Worm (Caenorhabditis elegans) whole organism, late embryonic: Measurements from ENCODE around the gene srd-58.

Experiments
- C08G9.2 ChIP-seq: sonication (generic microtip); optimal IDR thresholded peaks from 2 replicates; lab custom pipeline; 2016; ENCODE audit warnings: mild to moderate bottlenecking, missing genetic modification characterization, moderate library complexity, missing compliant biosample characterization
- K02D7.2 ChIP-seq: sonication (generic microtip); optimal IDR thresholded peaks from 2 replicates; lab custom pipeline; 2017; ENCODE audit warnings: mild to moderate bottlenecking, missing genetic modification characterization, missing compliant biosample characterization
- K09A11.1 ChIP-seq: sonication (generic microtip); optimal IDR thresholded peaks from 2 replicates; lab custom pipeline; 2017; ENCODE audit warnings: antibody characterized with exemption, mild to moderate bottlenecking, missing genetic modification characterization, missing compliant biosample characterization; ENCODE audit not compliant: insufficient read depth
- T23F11.4 ChIP-seq: fragments of 200-800 bp; sonication (Bioruptor generic); optimal IDR thresholded peaks from 2 replicates; lab custom pipeline; 2018; ENCODE audit warnings: mild to moderate bottlenecking, missing genetic modification characterization, missing compliant biosample characterization
- Y22D7AL.16 ChIP-seq: sonication (generic microtip); optimal IDR thresholded peaks from 2 replicates; lab custom pipeline; 2016; ENCODE audit warnings: missing genetic modification characterization, missing compliant biosample characterization
- ama-1 ChIP-seq: fragments of 150-350 bp; optimal IDR thresholded peaks from 2 replicates; lab custom pipeline; 2014
- ceh-14 ChIP-seq: sonication (generic microtip); optimal IDR thresholded peaks from 2 replicates; lab custom pipeline; 2016; ENCODE audit warnings: missing genotype, missing genetic modification characterization, missing compliant biosample characterization
- ceh-18 ChIP-seq: sonication (generic microtip); optimal IDR thresholded peaks from 2 replicates; lab custom pipeline; 2016; ENCODE audit warnings: missing genetic modification characterization, missing compliant biosample characterization
- ceh-19 ChIP-seq: fragments of 200-800 bp; sonication (Bioruptor generic); optimal IDR thresholded peaks from 2 replicates; lab custom pipeline; 2018; ENCODE audit warnings: mild to moderate bottlenecking, missing genetic modification characterization, missing compliant biosample characterization
- ceh-24 ChIP-seq: sonication (generic microtip); optimal IDR thresholded peaks from 2 replicates; lab custom pipeline; 2016; ENCODE audit warnings: mild to moderate bottlenecking, missing genetic modification characterization, missing compliant biosample characterization
- ceh-30 ChIP-seq: fragments of 150-350 bp; optimal IDR thresholded peaks from 2 replicates; lab custom pipeline; 2014; ENCODE audit warnings: missing biosample characterization, missing genetic modification characterization
- ceh-31 ChIP-seq: sonication (generic microtip); optimal IDR thresholded peaks from 2 replicates; lab custom pipeline; 2016; ENCODE audit warnings: missing genetic modification characterization, missing compliant biosample characterization
- ceh-34 ChIP-seq: sonication (generic microtip); optimal IDR thresholded peaks from 2 replicates; lab custom pipeline; 2016; ENCODE audit warnings: mild to moderate bottlenecking, missing genetic modification characterization, missing compliant biosample characterization
- ceh-45 ChIP-seq: fragments of 200-800 bp; sonication (Bioruptor generic); IDR thresholded peaks from 2 replicates; pipeline ENCODE4 v1.3.6; 2022; ENCODE audit warnings: missing genetic modification reagents, missing genetic modification characterization, missing compliant biosample characterization
- ceh-9 ChIP-seq: sonication (generic microtip); optimal IDR thresholded peaks from 2 replicates; lab custom pipeline; 2016; ENCODE audit warnings: mild to moderate bottlenecking, missing genetic modification characterization, inconsistent platforms, missing compliant biosample characterization
- che-1 ChIP-seq: sonication (generic microtip); optimal IDR thresholded peaks from 2 replicates; lab custom pipeline; 2016; ENCODE audit warnings: mild to moderate bottlenecking, missing genetic modification characterization, missing compliant biosample characterization
- dmd-4 ChIP-seq: sonication (generic microtip); optimal IDR thresholded peaks from 2 replicates; lab custom pipeline; 2016; ENCODE audit warnings: borderline replicate concordance, missing genetic modification characterization, missing compliant biosample characterization
- elt-2 ChIP-seq: sonication (generic microtip); optimal IDR thresholded peaks from 2 replicates; lab custom pipeline; 2016; ENCODE audit warnings: missing genetic modification reagents, missing genetic modification characterization, missing compliant biosample characterization
- ets-4 ChIP-seq: sonication (generic microtip); optimal IDR thresholded peaks from 2 replicates; lab custom pipeline; 2016; ENCODE audit warnings: missing genetic modification characterization, missing compliant biosample characterization
- fax-1 ChIP-seq: sonication (generic microtip); optimal IDR thresholded peaks from 2 replicates; lab custom pipeline; 2016; ENCODE audit warnings: missing genotype, missing genetic modification characterization, missing compliant biosample characterization
- fkh-10 ChIP-seq: fragments of 150-350 bp; optimal IDR thresholded peaks from 2 replicates; lab custom pipeline; 2014; ENCODE audit warnings: missing biosample characterization, missing genetic modification reagents, missing genetic modification characterization
- fkh-6 ChIP-seq: sonication (generic microtip); optimal IDR thresholded peaks from 2 replicates; lab custom pipeline; 2016; ENCODE audit warnings: missing genetic modification characterization, missing compliant biosample characterization
- gmeb-2 ChIP-seq: sonication (generic microtip); optimal IDR thresholded peaks from 2 replicates; lab custom pipeline; 2016; ENCODE audit warnings: missing genetic modification characterization, inconsistent platforms, missing compliant biosample characterization
- hlh-13 ChIP-seq: fragments of 200-800 bp; sonication (Bioruptor generic); optimal IDR thresholded peaks from 2 replicates; lab custom pipeline; 2018; ENCODE audit warnings: mild to moderate bottlenecking, missing genetic modification characterization, missing compliant biosample characterization
- hlh-15 ChIP-seq: sonication (generic microtip); optimal IDR thresholded peaks from 2 replicates; lab custom pipeline; 2016; ENCODE audit warnings: missing genetic modification characterization, missing compliant biosample characterization
- hlh-6 ChIP-seq: sonication (generic microtip); optimal IDR thresholded peaks from 2 replicates; lab custom pipeline; 2016; ENCODE audit warnings: missing genotype, missing genetic modification characterization, missing compliant biosample characterization
- hlh-8 ChIP-seq: sonication (generic microtip); optimal IDR thresholded peaks from 2 replicates; lab custom pipeline; 2016; ENCODE audit warnings: missing genotype, missing genetic modification characterization, missing compliant biosample characterization
- lim-6 ChIP-seq: sonication (generic microtip); optimal IDR thresholded peaks from 2 replicates; lab custom pipeline; 2016; ENCODE audit warnings: missing genetic modification characterization, missing compliant biosample characterization
- lin-11 ChIP-seq: fragments of 200-800 bp; sonication (Bioruptor generic); optimal IDR thresholded peaks from 2 replicates; lab custom pipeline; 2018; ENCODE audit warnings: mild to moderate bottlenecking, missing genetic modification characterization, missing compliant biosample characterization
- madf-2 ChIP-seq: sonication (generic microtip); optimal IDR thresholded peaks from 2 replicates; lab custom pipeline; 2017; ENCODE audit warnings: missing genetic modification characterization, missing compliant biosample characterization
- mec-3 ChIP-seq: sonication (generic microtip); optimal IDR thresholded peaks from 2 replicates; lab custom pipeline; 2016; ENCODE audit warnings: borderline replicate concordance, missing genetic modification characterization, missing compliant biosample characterization
- nfya-1 ChIP-seq: sonication (generic microtip); optimal IDR thresholded peaks from 2 replicates; lab custom pipeline; 2017; ENCODE audit warnings: missing genetic modification characterization, mild to moderate bottlenecking, missing compliant biosample characterization, antibody characterized with exemption, moderate library complexity
- nhr-11 ChIP-seq: fragments of 150-350 bp; optimal IDR thresholded peaks from 2 replicates; lab custom pipeline; 2014; ENCODE audit warnings: missing biosample characterization, missing genetic modification characterization
- npax-4 ChIP-seq: sonication (generic microtip); optimal IDR thresholded peaks from 2 replicates; lab custom pipeline; 2016; ENCODE audit warnings: missing genetic modification characterization, missing compliant biosample characterization
- pag-3 ChIP-seq: sonication (generic microtip); optimal IDR thresholded peaks from 2 replicates; lab custom pipeline; 2016; ENCODE audit warnings: missing compliant biosample characterization, missing genetic modification characterization, borderline replicate concordance
- pat-9 ChIP-seq: fragments of 200-800 bp; sonication (Bioruptor generic); optimal IDR thresholded peaks from 2 replicates; lab custom pipeline; 2018; ENCODE audit warnings: mild to moderate bottlenecking, missing genetic modification characterization, moderate library complexity, missing compliant biosample characterization
- pha-2 ChIP-seq: sonication (generic microtip); optimal IDR thresholded peaks from 2 replicates; lab custom pipeline; 2017; ENCODE audit warnings: mild to moderate bottlenecking, missing genetic modification characterization, missing compliant biosample characterization
- pha-4 ChIP-seq: fragments of 150-350 bp; optimal IDR thresholded peaks from 2 replicates; lab custom pipeline; 2018; ENCODE audit warnings: missing biosample characterization, missing genetic modification reagents, missing genetic modification characterization
- ref-2 ChIP-seq: sonication (generic microtip); optimal IDR thresholded peaks from 2 replicates; lab custom pipeline; 2016; ENCODE audit warnings: missing genetic modification characterization, missing compliant biosample characterization
- sox-2 ChIP-seq: fragments of 200-800 bp; sonication (Bioruptor generic); IDR thresholded peaks from 2 replicates; pipeline ENCODE4 v1.3.6; 2022; ENCODE audit warnings: missing genetic modification reagents, missing genetic modification characterization, missing compliant biosample characterization
- syd-9 ChIP-seq: sonication (generic microtip); optimal IDR thresholded peaks from 2 replicates; lab custom pipeline; 2016; ENCODE audit warnings: mild to moderate bottlenecking, missing genetic modification characterization, moderate library complexity, missing compliant biosample characterization
- tbx-2 ChIP-seq: sonication (generic microtip); optimal IDR thresholded peaks from 2 replicates; lab custom pipeline; 2016; ENCODE audit warnings: missing genetic modification characterization, missing compliant biosample characterization
- ttx-3 ChIP-seq: sonication (generic microtip); optimal IDR thresholded peaks from 2 replicates; lab custom pipeline; 2016; ENCODE audit warnings: missing genetic modification reagents, missing genetic modification characterization, missing compliant biosample characterization
- unc-42 ChIP-seq: sonication (generic microtip); optimal IDR thresholded peaks from 2 replicates; lab custom pipeline; 2016; ENCODE audit warnings: missing genotype, missing genetic modification characterization, missing compliant biosample characterization
- ztf-16 ChIP-seq: sonication (generic microtip); optimal IDR thresholded peaks from 2 replicates; lab custom pipeline; 2017; ENCODE audit warnings: missing genetic modification characterization, missing compliant biosample characterization

The srd-58 gene

ce11 chrII:7239705-7240104, 34.9 kb upstream of the srd-58 start:
- no peak for TF ChIP-seq ceh-31 (tag; lab: Kevin White, UChicago)
- TF ChIP-seq che-1 (tag; lab: Kevin White, UChicago), result no peak
- no peak for TF ChIP-seq elt-2 (tag; lab: Kevin White, UChicago)
- no peak for TF ChIP-seq hlh-8 (tag; lab: Kevin White, UChicago)
- no peak for TF ChIP-seq npax-4 (tag; lab: Kevin White, UChicago)
- no peak for TF ChIP-seq ceh-14 (tag; lab: Kevin White, UChicago)
- TF ChIP-seq ttx-3 (tag; lab: Kevin White, UChicago), result no peak
- no peak for TF ChIP-seq sox-2 (GFP tag; lab: Robert Waterston, UW)
- no peak for TF ChIP-seq ceh-19 (GFP tag; lab: Kevin White, UChicago)
- no peak for TF ChIP-seq nfya-1 (tag; lab: Kevin White, UChicago)
- TF ChIP-seq hlh-13 (GFP tag; lab: Kevin White, UChicago), result no peak
- TF ChIP-seq syd-9, result no peak
- TF ChIP-seq ama-1 (lab: Kevin White, UChicago), result no peak
- TF ChIP-seq gmeb-2 (tag; lab: Kevin White, UChicago), result no peak
- TF ChIP-seq C08G9.2 (tag; lab: Kevin White, UChicago), result no peak
- TF ChIP-seq hlh-6 (tag; lab: Kevin White, UChicago), result no peak
- no peak for TF ChIP-seq ztf-16 (tag; lab: Kevin White, UChicago)
- TF ChIP-seq pha-2, result no peak
- TF ChIP-seq K09A11.1, result no peak
- no peak for TF ChIP-seq ceh-9

- TF ChIP-seq ceh-34 (tag; lab: Kevin White, UChicago), result no peak
- no peak for TF ChIP-seq pag-3 (tag; lab: Kevin White, UChicago)
- no peak for TF ChIP-seq ceh-45 (GFP tag; lab: Robert Waterston, UW)
- no peak for TF ChIP-seq nfya-1 (tag; lab: Kevin White, UChicago)
- no peak for TF ChIP-seq Y22D7AL.16 (tag; lab: Kevin White, UChicago)
- TF ChIP-seq unc-42 (tag; lab: Kevin White, UChicago), result no peak
- no peak for TF ChIP-seq mec-3 (tag; lab: Kevin White, UChicago)
- TF ChIP-seq dmd-4 (tag; lab: Kevin White, UChicago), result no peak
- no peak for TF ChIP-seq che-1 (tag; lab: Kevin White, UChicago)
- TF ChIP-seq lim-6 (tag; lab: Kevin White, UChicago), result no peak
Measured at ce11 chrII:7238791-7239190, 33.9 kb upstream of the srd-58 start.

ce11 chrII:7238248-7238647, 33.4 kb upstream of the srd-58 start, which contains the start of gene aqp-1:
aqp-1 (minus strand) TSS chrII:7238349.
- no peak for TF ChIP-seq nfya-1 (tag; lab: Kevin White, UChicago)
- TF ChIP-seq tbx-2 (tag; lab: Kevin White, UChicago), result no peak
- TF ChIP-seq ceh-24 (tag; lab: Kevin White, UChicago), result no peak
- no peak for TF ChIP-seq dmd-4 (tag; lab: Kevin White, UChicago)
- no peak for TF ChIP-seq K09A11.1
- no peak for TF ChIP-seq gmeb-2 (tag; lab: Kevin White, UChicago)
- TF ChIP-seq ztf-16 (tag; lab: Kevin White, UChicago), result no peak
- no peak for TF ChIP-seq pha-4 (tag; lab: Kevin White, UChicago)
- no peak for TF ChIP-seq ets-4 (tag; lab: Kevin White, UChicago)
- TF ChIP-seq mec-3 (tag; lab: Kevin White, UChicago), result no peak
- no peak for TF ChIP-seq pha-2
- no peak for TF ChIP-seq ceh-30 (tag; lab: Kevin White, UChicago)
- TF ChIP-seq npax-4 (tag; lab: Kevin White, UChicago), result no peak
- no peak for TF ChIP-seq fax-1 (tag; lab: Kevin White, UChicago)
- no peak for TF ChIP-seq hlh-13 (GFP tag; lab: Kevin White, UChicago)
- TF ChIP-seq madf-2, result no peak
- TF ChIP-seq fkh-6 (tag; lab: Kevin White, UChicago), result no peak

DNA sequence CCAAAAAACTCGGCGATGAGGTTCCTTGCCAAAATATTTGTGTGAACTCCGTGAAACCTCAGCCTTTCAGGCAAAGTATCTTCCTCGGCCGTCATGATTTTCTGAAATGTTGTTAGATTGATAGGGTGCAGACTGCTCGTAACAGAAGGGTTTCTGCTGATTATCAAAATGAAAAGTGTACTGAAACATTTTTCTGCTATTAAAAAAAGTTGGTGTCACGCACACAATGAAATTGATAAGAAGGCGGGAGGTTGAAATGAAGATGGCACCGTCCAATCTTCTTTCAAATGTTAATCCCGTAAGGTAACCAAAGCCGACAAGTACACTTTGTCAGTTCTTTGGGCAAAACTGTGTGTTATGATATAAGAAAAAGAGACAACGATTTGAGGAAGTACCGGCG, 32.1 kb upstream of the srd-58 start:
- TF ChIP-seq ceh-34 (tag; lab: Kevin White, UChicago), result no peak
- TF ChIP-seq pat-9 (tag; lab: Kevin White, UChicago), result no peak
- TF ChIP-seq ref-2 (tag; lab: Kevin White, UChicago), result no peak
- TF ChIP-seq T23F11.4 (GFP tag; lab: Kevin White, UChicago), result no peak
- no peak for TF ChIP-seq hlh-15 (tag; lab: Kevin White, UChicago)
- TF ChIP-seq lin-11 (tag; lab: Kevin White, UChicago), result no peak
- TF ChIP-seq K02D7.2 (tag; lab: Kevin White, UChicago), result no peak
- TF ChIP-seq madf-2, result no peak
- TF ChIP-seq ets-4 (tag; lab: Kevin White, UChicago), result no peak
- no peak for TF ChIP-seq fkh-10
- no peak for TF ChIP-seq hlh-8 (tag; lab: Kevin White, UChicago)
- TF ChIP-seq hlh-6 (tag; lab: Kevin White, UChicago), result no peak
- TF ChIP-seq hlh-13 (GFP tag; lab: Kevin White, UChicago), result no peak
- no peak for TF ChIP-seq ceh-18 (tag; lab: Kevin White, UChicago)
- no peak for TF ChIP-seq nhr-11 (tag; lab: Kevin White, UChicago)
- TF ChIP-seq ama-1 (lab: Kevin White, UChicago), result no peak
- no peak for TF ChIP-seq syd-9
- TF ChIP-seq ceh-9, result no peak
